Fruit fly (Drosophila melanogaster) whole organism, pupa: ENCODE measurements around the gene TrxT.
A peak's percentile ranks its signal among the peaks of the same experiment; 100 is the strongest.

Source experiments
- CG10348 ChIP-seq: fragments of 200-800 bp; sonication (Bioruptor generic); IDR thresholded peaks from 2 replicates; pipeline ENCODE4 v1.3.6; 2022; ENCODE audit warnings: missing biosample characterization, missing genetic modification characterization
- CG12605 ChIP-seq: fragments of 200-800 bp; sonication (Bioruptor generic); IDR thresholded peaks from 2 replicates; pipeline ENCODE4 v1.3.6; 2022; ENCODE audit warnings: missing biosample characterization, missing genetic modification characterization
- CG13204 ChIP-seq: fragments of 200-800 bp; sonication (Bioruptor generic); optimal IDR thresholded peaks from 2 replicates; lab custom pipeline; 2018; ENCODE audit warnings: missing biosample characterization, mild to moderate bottlenecking, missing genetic modification characterization, moderate library complexity
- CG14655 ChIP-seq: fragments of 200-800 bp; sonication (Bioruptor generic); optimal IDR thresholded peaks from 3 replicates; lab custom pipeline; 2017; ENCODE audit warnings: mild to moderate bottlenecking, missing biosample characterization, missing genetic modification reagents, missing genetic modification characterization
- CG15710 ChIP-seq: fragments of 200-800 bp; sonication (Bioruptor generic); optimal IDR thresholded peaks from 2 replicates; lab custom pipeline; 2018; ENCODE audit warnings: missing biosample characterization, mild to moderate bottlenecking, missing genetic modification characterization, moderate library complexity
- CG17806 ChIP-seq: fragments of 200-800 bp; sonication (Bioruptor generic); optimal IDR thresholded peaks from 2 replicates; lab custom pipeline; 2018; ENCODE audit warnings: missing biosample characterization, mild to moderate bottlenecking, missing genetic modification characterization, moderate library complexity
- CG32121 ChIP-seq: fragments of 200-800 bp; sonication (Bioruptor generic); IDR thresholded peaks from 2 replicates; pipeline ENCODE4 v1.3.6; 2022; ENCODE audit warnings: missing biosample characterization, missing genetic modification characterization
- CG34367 ChIP-seq: fragments of 200-800 bp; sonication (Bioruptor generic); optimal IDR thresholded peaks from 2 replicates; lab custom pipeline; 2018; ENCODE audit warnings: missing biosample characterization, mild to moderate bottlenecking, missing genetic modification characterization
- CG4496 ChIP-seq: fragments of 200-800 bp; sonication (Bioruptor generic); IDR thresholded peaks from 3 replicates; pipeline ENCODE4 v1.3.6; 2022; ENCODE audit warnings: missing biosample characterization, missing genetic modification characterization
- CG8159 ChIP-seq: fragments of 200-800 bp; sonication (Bioruptor generic); optimal IDR thresholded peaks from 3 replicates; lab custom pipeline; 2018; ENCODE audit warnings: missing biosample characterization, mild to moderate bottlenecking, missing genetic modification characterization, moderate library complexity
- CG8301 ChIP-seq: fragments of 200-800 bp; sonication (Bioruptor generic); optimal IDR thresholded peaks from 2 replicates; lab custom pipeline; 2018; ENCODE audit warnings: missing biosample characterization, mild to moderate bottlenecking, missing genetic modification characterization
- CG9948 ChIP-seq: fragments of 200-800 bp; sonication (Bioruptor generic); optimal IDR thresholded peaks from 2 replicates; lab custom pipeline; 2018; ENCODE audit warnings: missing biosample characterization, mild to moderate bottlenecking, missing genetic modification characterization, moderate library complexity
- D1 ChIP-seq: fragments of 200-800 bp; sonication (Bioruptor generic); optimal IDR thresholded peaks from 2 replicates; lab custom pipeline; 2018; ENCODE audit warnings: missing biosample characterization, mild to moderate bottlenecking, missing genetic modification characterization, moderate library complexity
- EcR ChIP-seq: fragments of 200-800 bp; sonication (Bioruptor generic); optimal IDR thresholded peaks from 3 replicates; lab custom pipeline; 2019; ENCODE audit warnings: missing biosample characterization, missing genetic modification characterization, mild to moderate bottlenecking, moderate library complexity, missing genetic modification reagents
- Ets98B ChIP-seq: fragments of 200-800 bp; sonication (Bioruptor generic); IDR thresholded peaks from 2 replicates; pipeline ENCODE4 v1.3.6; 2022; ENCODE audit warnings: missing biosample characterization, missing genetic modification characterization
- Pif1A ChIP-seq: fragments of 200-800 bp; sonication (Bioruptor generic); optimal IDR thresholded peaks from 3 replicates; lab custom pipeline; 2016; ENCODE audit warnings: missing biosample characterization, missing genetic modification characterization
- Pif1B ChIP-seq: fragments of 200-800 bp; sonication (Bioruptor generic); optimal IDR thresholded peaks from 3 replicates; lab custom pipeline; 2016; ENCODE audit warnings: missing biosample characterization, missing genetic modification characterization
- Snoo ChIP-seq: fragments of 200-800 bp; sonication (Bioruptor generic); optimal IDR thresholded peaks from 3 replicates; lab custom pipeline; 2017; ENCODE audit warnings: missing biosample characterization, mild to moderate bottlenecking, missing genetic modification characterization, inconsistent platforms
- fd96Ca ChIP-seq: fragments of 200-800 bp; sonication (Bioruptor generic); IDR thresholded peaks from 3 replicates; pipeline ENCODE4 v1.3.6; 2022; ENCODE audit warnings: missing biosample characterization, missing genetic modification characterization
- gl ChIP-seq: fragments of 200-800 bp; sonication (Bioruptor generic); optimal IDR thresholded peaks from 2 replicates; lab custom pipeline; 2018; ENCODE audit warnings: missing biosample characterization, mild to moderate bottlenecking, missing genetic modification characterization
- rn ChIP-seq: fragments of 200-800 bp; sonication (Bioruptor generic); IDR thresholded peaks from 2 replicates; pipeline ENCODE4 v1.3.6; 2022; ENCODE audit warnings: missing biosample characterization, missing genetic modification characterization

The TrxT gene

dm6 chrX:5336722-5337121 lies 25.0 kb upstream of the TrxT start:
- TF ChIP-seq D1 (tag; lab: Kevin White, UChicago) (no peak), CG15710 (tag; lab: Kevin White, UChicago) (peak; percentile 34), CG13204 (GFP tag; lab: Kevin White, UChicago) (no peak), CG17806 (tag; lab: Kevin White, UChicago) (no peak), CG14655 (GFP tag; lab: Kevin White, UChicago) (peak; percentile 18), CG34367 (no peak), Pif1B (GFP tag; lab: Kevin White, UChicago) (no peak), CG12605 (GFP tag; lab: Robert Waterston, UW) (no peak; the same call in 1 of the 2 replicates), CG9948 (tag; lab: Kevin White, UChicago) (peak; percentile 15), CG4496 (GFP tag; lab: Robert Waterston, UW) (peak; percentile 23; the same call in 1 of the 3 replicates), CG10348 (no peak), CG8301 (tag; lab: Kevin White, UChicago) (peak; percentile 24), rn (GFP tag; lab: Robert Waterston, UW) (no peak), Snoo (no peak), Ets98B (GFP tag; lab: Robert Waterston, UW) (0 out of 2 replicates have a peak, but pooled peaks have one; percentile 22), CG32121 (GFP tag; lab: Robert Waterston, UW) (peak; percentile 64), CG8159 (tag; lab: Kevin White, UChicago) (peak; percentile 53), fd96Ca (no peak), gl (tag; lab: Kevin White, UChicago) (no peak), EcR (GFP tag; lab: Kevin White, UChicago) (no peak), Pif1A (GFP tag; lab: Kevin White, UChicago) (no peak)
- TF ChIP-seq, all 21 proteins: peak for 8

DNA sequence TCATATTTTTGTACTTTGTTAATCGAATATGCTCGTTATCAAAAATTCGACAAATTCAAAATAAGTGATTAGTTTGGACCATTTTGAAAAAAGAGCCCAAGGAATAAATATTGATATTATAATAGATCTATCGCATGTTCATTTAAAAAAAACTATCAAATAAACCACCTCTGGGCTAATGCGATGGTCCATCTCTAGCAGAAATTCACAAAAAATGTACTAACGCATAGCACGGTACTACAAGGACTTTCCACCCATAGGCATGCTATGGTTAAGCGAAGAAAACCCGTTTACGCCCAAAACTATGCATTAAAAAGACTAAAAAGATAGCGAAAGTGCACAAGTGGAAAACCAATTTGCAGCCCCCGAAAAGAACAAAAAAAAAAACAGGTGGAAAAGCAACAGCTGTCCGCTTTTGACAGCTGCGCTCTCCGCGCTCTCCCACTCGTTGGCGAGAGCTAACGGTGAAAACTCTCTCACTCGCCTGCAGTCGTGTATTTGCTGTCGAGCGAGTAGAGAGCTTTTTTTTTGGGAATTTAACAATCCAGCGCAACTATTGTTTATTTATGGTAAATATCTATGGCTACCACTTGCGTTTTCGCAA lies 20.7 kb upstream of the TrxT start, which contains the start of gene CanB:
Gene CanB (plus strand): TSS at position 241 of the 604 bp plus-strand sequence.
- TF ChIP-seq CG13204 (GFP tag; lab: Kevin White, UChicago), result no peak
- TF ChIP-seq CG9948 (tag; lab: Kevin White, UChicago), result no peak
- TF ChIP-seq Pif1B (GFP tag; lab: Kevin White, UChicago), result no peak
- TF ChIP-seq CG15710 (tag; lab: Kevin White, UChicago), result no peak
- 0 out of 2 replicates have a peak, but pooled peaks have one; percentile 22 for TF ChIP-seq CG12605 (GFP tag; lab: Robert Waterston, UW)
- TF ChIP-seq CG8159 (tag; lab: Kevin White, UChicago), result no peak
- TF ChIP-seq CG4496 (GFP tag; lab: Robert Waterston, UW), result peak; percentile 75
- no peak for TF ChIP-seq rn (GFP tag; lab: Robert Waterston, UW)
- TF ChIP-seq Snoo, result no peak

- TF ChIP-seq fd96Ca (peak; percentile 53; the same call in 1 of the 3 replicates), CG12605 (GFP tag; lab: Robert Waterston, UW) (no peak), CG34367 (no peak), gl (tag; lab: Kevin White, UChicago) (no peak), CG4496 (GFP tag; lab: Robert Waterston, UW) (peak; percentile 54; the same call in 1 of the 3 replicates), Snoo (peak; percentile 19), CG15710 (tag; lab: Kevin White, UChicago) (no peak), Pif1B (GFP tag; lab: Kevin White, UChicago) (no peak), CG13204 (GFP tag; lab: Kevin White, UChicago) (no peak), CG14655 (GFP tag; lab: Kevin White, UChicago) (no peak), CG32121 (GFP tag; lab: Robert Waterston, UW) (peak; percentile 40; the same call in 1 of the 2 replicates), CG8159 (tag; lab: Kevin White, UChicago) (peak; percentile 33), Ets98B (GFP tag; lab: Robert Waterston, UW) (peak; percentile 2; the same call in 1 of the 2 replicates), D1 (tag; lab: Kevin White, UChicago) (no peak), Pif1A (GFP tag; lab: Kevin White, UChicago) (no peak), CG8301 (tag; lab: Kevin White, UChicago) (peak; percentile 14)
These were observed 17.7 kb upstream of the TrxT start, which contains the start of the genes CG3309 and XRCC1 for dm6 chrX:5329266-5329898. CG3309 (minus strand) TSS chrX:5329347. XRCC1 (plus strand) TSS chrX:5329876.

DNA sequence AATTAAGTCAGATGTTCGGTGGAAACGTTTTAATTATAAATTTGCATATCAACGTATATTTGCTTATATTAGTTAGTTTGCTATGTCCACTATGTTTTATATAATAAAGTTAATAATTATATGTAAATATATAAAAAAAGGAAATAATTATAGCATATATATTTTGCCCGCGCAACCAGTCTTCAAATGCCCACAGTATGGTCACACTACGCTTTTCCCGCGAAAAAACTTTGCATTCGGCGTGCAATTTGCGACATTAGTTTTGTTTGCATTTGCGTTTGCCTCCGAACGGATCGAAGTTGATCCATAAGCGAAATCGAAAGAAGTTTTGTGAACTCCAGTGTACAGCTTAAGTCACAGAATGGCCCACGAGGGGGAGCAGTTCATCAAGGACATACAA lies 11.9 kb upstream of the TrxT start, which contains the start of gene Mcm3:
Gene Mcm3 (plus strand): TSS at position 220 of the 400 bp plus-strand sequence.
- TF ChIP-seq Pif1B (GFP tag; lab: Kevin White, UChicago), result no peak
- TF ChIP-seq gl (tag; lab: Kevin White, UChicago), result no peak
- TF ChIP-seq CG12605 (GFP tag; lab: Robert Waterston, UW), result no peak
- no peak for TF ChIP-seq CG15710 (tag; lab: Kevin White, UChicago)

dm6 chrX:5322459-5322883 lies 10.8 kb upstream of the TrxT start, which contains the start of gene Rnp4F:
Rnp4F (minus strand) TSS chrX:5322696.
- TF ChIP-seq CG8301 (tag; lab: Kevin White, UChicago) (no peak), Pif1B (GFP tag; lab: Kevin White, UChicago) (no peak), CG34367 (peak; percentile 58), Pif1A (GFP tag; lab: Kevin White, UChicago) (no peak), CG9948 (tag; lab: Kevin White, UChicago) (peak; percentile 51), fd96Ca (peak; percentile 79), gl (tag; lab: Kevin White, UChicago) (peak; percentile 47), D1 (tag; lab: Kevin White, UChicago) (no peak), rn (GFP tag; lab: Robert Waterston, UW) (no peak), CG17806 (tag; lab: Kevin White, UChicago) (peak; percentile 50), Ets98B (GFP tag; lab: Robert Waterston, UW) (peak; percentile 60), CG14655 (GFP tag; lab: Kevin White, UChicago) (no peak), Snoo (peak; percentile 72), CG4496 (GFP tag; lab: Robert Waterston, UW) (peak; percentile 84; the same call in 2 of the 3 replicates), CG15710 (tag; lab: Kevin White, UChicago) (peak; percentile 72), CG12605 (GFP tag; lab: Robert Waterston, UW) (peak; percentile 54), CG8159 (tag; lab: Kevin White, UChicago) (peak; percentile 54), EcR (GFP tag; lab: Kevin White, UChicago) (no peak), CG32121 (GFP tag; lab: Robert Waterston, UW) (peak; percentile 63), CG10348 (no peak), CG13204 (GFP tag; lab: Kevin White, UChicago) (no peak)
- TF ChIP-seq, all 21 proteins: peak for 12
